Worm (Caenorhabditis elegans): ENCODE measurements around the gene nfx-1.

DNA sequence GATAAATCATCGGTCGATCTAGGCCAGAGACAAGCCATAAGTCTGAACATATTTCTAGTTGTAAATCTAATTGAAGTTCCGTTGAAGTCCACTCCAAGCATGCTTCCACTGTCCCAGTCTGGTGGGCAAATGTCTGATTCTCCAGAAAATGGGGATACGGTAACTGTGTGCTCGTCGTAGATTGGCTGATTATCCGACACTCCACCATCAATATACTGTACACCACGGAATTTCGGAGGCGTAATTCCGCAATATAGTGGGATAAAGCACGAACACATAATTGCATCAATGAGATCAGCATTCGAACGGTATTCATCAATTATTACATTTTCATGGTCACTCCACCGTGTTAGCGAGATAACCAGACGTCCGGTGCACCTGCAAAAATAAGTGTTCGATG lies 43.1 kb downstream of the nfx-1 start:
- TF ChIP-seq chd-7 (tag; optimal IDR thresholded peaks at IDR 0.05) (no peak), F23B12.7 (tag; optimal IDR thresholded peaks at IDR 0.05; ENCODE audit: insufficient read depth) (no peak), hlh-12 (tag; optimal IDR thresholded peaks at IDR 0.05) (no peak), ama-1 (optimal IDR thresholded peaks at IDR 0.05) (no peak), ama-1 (GFP tag; optimal IDR thresholded peaks at IDR 0.05) (no peak), hrde-1 (tag; optimal IDR thresholded peaks at IDR 0.05; ENCODE audit: borderline replicate concordance) (no peak), lir-1 (GFP tag; conservative IDR thresholded peaks at IDR 0.05) (no peak), T07F8.4 (tag; optimal IDR thresholded peaks at IDR 0.05) (no peak), snpc-4 (GFP tag; optimal IDR thresholded peaks at IDR 0.05) (no peak), snpc-4 (tag; optimal IDR thresholded peaks at IDR 0.05) (no peak), nfya-1 (tag; optimal IDR thresholded peaks at IDR 0.05; ENCODE audit: borderline replicate concordance, insufficient read depth) (no peak), unc-62 (GFP tag; optimal IDR thresholded peaks at IDR 0.05) (no peak), sea-2 (GFP tag; IDR thresholded peaks at IDR 0.05) (no peak), efl-1 (GFP tag; optimal IDR thresholded peaks at IDR 0.05) (no peak), K12H6.12 (tag; optimal IDR thresholded peaks at IDR 0.05) (no peak), C06A6.2 (GFP tag; conservative IDR thresholded peaks at IDR 0.05) (no peak)

Data from whole organism, young adult.